Fruit fly (Drosophila melanogaster) whole organism, embryonic: Measurements from ENCODE around the gene Nepl3.

Experiments
- Adf1 ChIP-seq: fragments of 200-800 bp; sonication (Bioruptor generic); IDR thresholded peaks from 2 replicates; pipeline ENCODE4 v1.3.6; 2022; ENCODE audit warnings: missing biosample characterization, missing genetic modification characterization
- BtbVII ChIP-seq: fragments of 200-800 bp; sonication (Bioruptor generic); optimal IDR thresholded peaks from 3 replicates; lab custom pipeline; 2017; ENCODE audit warnings: missing biosample characterization, mild to moderate bottlenecking, missing genetic modification characterization
- CG10462 ChIP-seq: fragments of 200-800 bp; sonication (Bioruptor generic); optimal IDR thresholded peaks from 2 replicates; lab custom pipeline; 2016; ENCODE audit warnings: missing biosample characterization, missing genetic modification characterization
- CG11085 ChIP-seq: fragments of 200-800 bp; sonication (Bioruptor generic); IDR thresholded peaks from 2 replicates; pipeline ENCODE4 v1.3.6; 2022; ENCODE audit warnings: missing biosample characterization, missing genetic modification characterization
- CG11093 ChIP-seq: fragments of 200-800 bp; sonication (Bioruptor generic); IDR thresholded peaks from 3 replicates; pipeline ENCODE4 v1.3.6; 2022; ENCODE audit warnings: missing biosample characterization, missing genetic modification characterization
- CG11398 ChIP-seq: fragments of 200-800 bp; sonication (Bioruptor generic); optimal IDR thresholded peaks from 2 replicates; lab custom pipeline; 2016; ENCODE audit warnings: missing biosample characterization, missing genetic modification characterization
- CG11723 ChIP-seq: fragments of 200-800 bp; sonication (Bioruptor generic); optimal IDR thresholded peaks from 2 replicates; lab custom pipeline; 2017; ENCODE audit warnings: missing biosample characterization, mild to moderate bottlenecking, missing genetic modification characterization
- CG12104 ChIP-seq: fragments of 200-800 bp; sonication (Bioruptor generic); optimal IDR thresholded peaks from 3 replicates; lab custom pipeline; 2016; ENCODE audit warnings: missing biosample characterization, missing genetic modification characterization
- CG12942 ChIP-seq: fragments of 200-800 bp; sonication (Bioruptor generic); optimal IDR thresholded peaks from 3 replicates; lab custom pipeline; 2016; ENCODE audit warnings: missing biosample characterization, missing genetic modification characterization
- CG13775 ChIP-seq: fragments of 200-800 bp; sonication (Bioruptor generic); optimal IDR thresholded peaks from 3 replicates; lab custom pipeline; 2017; ENCODE audit warnings: missing biosample characterization, mild to moderate bottlenecking, missing genetic modification characterization
- CG14710 ChIP-seq: fragments of 200-800 bp; sonication (Bioruptor generic); optimal IDR thresholded peaks from 3 replicates; lab custom pipeline; 2019; ENCODE audit warnings: missing biosample characterization, mild to moderate bottlenecking, missing genetic modification characterization, moderate library complexity
- CG15011 ChIP-seq: fragments of 200-800 bp; sonication (Bioruptor generic); optimal IDR thresholded peaks from 3 replicates; lab custom pipeline; 2018; ENCODE audit warnings: missing biosample characterization, mild to moderate bottlenecking, missing genetic modification characterization
- CG2199 ChIP-seq: fragments of 200-800 bp; sonication (Bioruptor generic); IDR thresholded peaks from 3 replicates; pipeline ENCODE4 v1.3.6; 2022; ENCODE audit warnings: missing biosample characterization, missing genetic modification characterization
- CG2678 ChIP-seq: fragments of 200-800 bp; sonication (Bioruptor generic); optimal IDR thresholded peaks from 3 replicates; lab custom pipeline; 2019; ENCODE audit warnings: missing biosample characterization, mild to moderate bottlenecking, missing genetic modification characterization, moderate library complexity
- CG4617 ChIP-seq: fragments of 200-800 bp; sonication (Bioruptor generic); optimal IDR thresholded peaks from 3 replicates; lab custom pipeline; 2016; ENCODE audit warnings: missing biosample characterization, missing genetic modification characterization, borderline replicate concordance
- CG6175 ChIP-seq: fragments of 200-800 bp; sonication (Bioruptor generic); IDR thresholded peaks from 3 replicates; pipeline ENCODE4 v1.3.6; 2022; ENCODE audit warnings: missing biosample characterization, missing genetic modification characterization
- CG6254 ChIP-seq: fragments of 200-800 bp; sonication (Bioruptor generic); optimal IDR thresholded peaks from 3 replicates; lab custom pipeline; 2017; ENCODE audit warnings: mild to moderate bottlenecking, missing biosample characterization, missing genetic modification reagents, missing genetic modification characterization
- CG7745 ChIP-seq: fragments of 200-800 bp; sonication (Bioruptor generic); optimal IDR thresholded peaks from 2 replicates; lab custom pipeline; 2018; ENCODE audit warnings: missing biosample characterization, mild to moderate bottlenecking, missing genetic modification characterization, moderate library complexity
- CG7928 ChIP-seq: fragments of 200-800 bp; sonication (Bioruptor generic); optimal IDR thresholded peaks from 2 replicates; lab custom pipeline; 2017; ENCODE audit warnings: missing biosample characterization, mild to moderate bottlenecking, missing genetic modification characterization
- CG8281 ChIP-seq: fragments of 200-800 bp; sonication (Bioruptor generic); optimal IDR thresholded peaks from 2 replicates; lab custom pipeline; 2018; ENCODE audit warnings: missing biosample characterization, mild to moderate bottlenecking, missing genetic modification characterization, moderate library complexity
- CG8944 ChIP-seq: fragments of 200-800 bp; sonication (Bioruptor generic); optimal IDR thresholded peaks from 3 replicates; lab custom pipeline; 2016; ENCODE audit warnings: missing biosample characterization, missing genetic modification characterization
- CG9876 ChIP-seq: fragments of 200-800 bp; sonication (Bioruptor generic); optimal IDR thresholded peaks from 2 replicates; lab custom pipeline; 2016; ENCODE audit warnings: missing biosample characterization, missing genetic modification characterization
- Eip74EF ChIP-seq, 2 experiments: fragments of 200-800 bp in 1 of 2; fragments of >200 bp in 1 of 2; sonication (Bioruptor generic) in 1 of 2; optimal IDR thresholded peaks; 2 replicates each; lab custom pipeline; 2017 to 2019; ENCODE audit warnings: missing biosample characterization in 2 of 2, missing genetic modification characterization in 2 of 2, mild to moderate bottlenecking in 1 of 2, moderate library complexity in 1 of 2
- HLH4C ChIP-seq: fragments of 200-800 bp; sonication (Bioruptor generic); IDR thresholded peaks from 3 replicates; pipeline ENCODE4 v1.3.6; 2022; ENCODE audit warnings: missing biosample characterization, missing genetic modification characterization; ENCODE audit not compliant: partially characterized antibody
- MBD-R2 ChIP-seq: fragments of 200-800 bp; sonication (Bioruptor generic); IDR thresholded peaks from 2 replicates; pipeline ENCODE4 v1.3.6; 2022; ENCODE audit warnings: missing biosample characterization, missing genetic modification characterization
- MESR4 ChIP-seq: fragments of 200-800 bp; sonication (Bioruptor generic); optimal IDR thresholded peaks from 2 replicates; lab custom pipeline; 2018; ENCODE audit warnings: missing biosample characterization, mild to moderate bottlenecking, missing genetic modification characterization, moderate library complexity
- MTF-1 ChIP-seq: fragments of 200-800 bp; sonication (Bioruptor generic); optimal IDR thresholded peaks from 2 replicates; lab custom pipeline; 2018; ENCODE audit warnings: missing biosample characterization, mild to moderate bottlenecking, missing genetic modification characterization, borderline replicate concordance
- Nf-YC ChIP-seq: fragments of 200-800 bp; optimal IDR thresholded peaks from 3 replicates; lab custom pipeline; 2019; ENCODE audit warnings: missing biosample characterization, mild to moderate bottlenecking, missing genetic modification characterization, moderate library complexity
- Poxn ChIP-seq: fragments of 200-800 bp; sonication (Bioruptor generic); IDR thresholded peaks from 2 replicates; pipeline ENCODE4 v1.3.6; 2022; ENCODE audit warnings: missing biosample characterization, missing genetic modification characterization
- Sox100B ChIP-seq: fragments of 200-800 bp; sonication (Bioruptor generic); optimal IDR thresholded peaks from 3 replicates; lab custom pipeline; 2018; ENCODE audit warnings: missing biosample characterization, mild to moderate bottlenecking, missing genetic modification characterization
- ac ChIP-seq: fragments of 200-800 bp; sonication (Bioruptor generic); optimal IDR thresholded peaks from 3 replicates; lab custom pipeline; 2017; ENCODE audit warnings: missing biosample characterization, mild to moderate bottlenecking, missing genetic modification characterization
- ara ChIP-seq: fragments of 200-800 bp; sonication (Bioruptor generic); IDR thresholded peaks from 2 replicates; pipeline ENCODE4 v1.3.6; 2022; ENCODE audit warnings: missing biosample characterization, missing genetic modification characterization
- br ChIP-seq: fragments of >200 bp; optimal IDR thresholded peaks from 2 replicates; lab custom pipeline; 2017
- cg ChIP-seq: fragments of 200-800 bp; sonication (Bioruptor generic); optimal IDR thresholded peaks from 3 replicates; lab custom pipeline; 2019; ENCODE audit warnings: missing biosample characterization, mild to moderate bottlenecking, missing genetic modification characterization, moderate library complexity
- dm ChIP-seq: fragments of 200-800 bp; sonication (Bioruptor generic); optimal IDR thresholded peaks from 3 replicates; lab custom pipeline; 2016; ENCODE audit warnings: missing biosample characterization, missing genetic modification characterization
- eve ChIP-seq, 2 experiments: fragments of >200 bp; optimal IDR thresholded peaks; 2 replicates each; lab custom pipeline; 2017; ENCODE audit warnings: missing biosample characterization in 2 of 2, missing genetic modification characterization in 2 of 2
- gce ChIP-seq: fragments of 200-800 bp; sonication (Bioruptor generic); IDR thresholded peaks from 3 replicates; pipeline ENCODE4 v1.3.6; 2022; ENCODE audit warnings: missing biosample characterization, missing genetic modification characterization
- hkb ChIP-seq, 2 experiments: fragments of 200-800 bp in 1 of 2; fragments of >200 bp in 1 of 2; sonication (Bioruptor generic) in 1 of 2; IDR thresholded peaks in 1 of 2; optimal IDR thresholded peaks in 1 of 2; 2 replicates each; pipeline versions ENCODE4 v1.3.6 to Lab custom; 2017 to 2022; ENCODE audit warnings: missing biosample characterization in 1 of 2, missing genetic modification characterization in 1 of 2
- jigr1 ChIP-seq: fragments of 200-800 bp; sonication (Bioruptor generic); IDR thresholded peaks from 3 replicates; pipeline ENCODE4 v1.3.6; 2022; ENCODE audit warnings: missing biosample characterization, missing genetic modification characterization
- lilli ChIP-seq: fragments of 200-800 bp; sonication (Bioruptor generic); optimal IDR thresholded peaks from 3 replicates; lab custom pipeline; 2016; ENCODE audit warnings: missing biosample characterization, missing genetic modification characterization
- lmd ChIP-seq: fragments of 200-800 bp; sonication (Bioruptor generic); IDR thresholded peaks from 2 replicates; pipeline ENCODE4 v1.3.6; 2022; ENCODE audit warnings: missing biosample characterization, missing genetic modification characterization
- lov ChIP-seq, 2 experiments: fragments of 200-800 bp in 1 of 2; fragments of >200 bp in 1 of 2; sonication (Bioruptor generic) in 1 of 2; IDR thresholded peaks in 1 of 2; optimal IDR thresholded peaks in 1 of 2; 2 replicates in 1 of 2; 3 replicates in 1 of 2; pipeline versions ENCODE4 v1.3.6 to Lab custom; 2017 to 2022; ENCODE audit warnings: missing biosample characterization in 1 of 2, missing genetic modification characterization in 1 of 2
- nom ChIP-seq: fragments of 200-800 bp; sonication (Bioruptor generic); optimal IDR thresholded peaks from 2 replicates; lab custom pipeline; 2017; ENCODE audit warnings: missing biosample characterization, missing genetic modification characterization, mild to moderate bottlenecking, moderate library complexity, missing genetic modification reagents
- row ChIP-seq: fragments of 200-800 bp; sonication (Bioruptor generic); IDR thresholded peaks from 3 replicates; pipeline ENCODE4 v1.3.6; 2022; ENCODE audit warnings: missing biosample characterization, missing genetic modification characterization
- run ChIP-seq: fragments of 200-800 bp; sonication (Bioruptor generic); optimal IDR thresholded peaks from 3 replicates; lab custom pipeline; 2018; ENCODE audit warnings: missing biosample characterization, mild to moderate bottlenecking, missing genetic modification characterization
- schlank ChIP-seq: fragments of 200-800 bp; sonication (Bioruptor generic); optimal IDR thresholded peaks from 2 replicates; lab custom pipeline; 2018; ENCODE audit warnings: missing biosample characterization, mild to moderate bottlenecking, missing genetic modification characterization
- sim ChIP-seq: fragments of 200-800 bp; sonication (Bioruptor generic); IDR thresholded peaks from 2 replicates; pipeline ENCODE4 v1.3.6; 2022; ENCODE audit warnings: missing biosample characterization, missing genetic modification characterization
- sug ChIP-seq: fragments of 200-800 bp; optimal IDR thresholded peaks from 2 replicates; lab custom pipeline; 2019; ENCODE audit warnings: missing biosample characterization, mild to moderate bottlenecking, missing genetic modification characterization, moderate library complexity

The Nepl3 gene

DNA sequence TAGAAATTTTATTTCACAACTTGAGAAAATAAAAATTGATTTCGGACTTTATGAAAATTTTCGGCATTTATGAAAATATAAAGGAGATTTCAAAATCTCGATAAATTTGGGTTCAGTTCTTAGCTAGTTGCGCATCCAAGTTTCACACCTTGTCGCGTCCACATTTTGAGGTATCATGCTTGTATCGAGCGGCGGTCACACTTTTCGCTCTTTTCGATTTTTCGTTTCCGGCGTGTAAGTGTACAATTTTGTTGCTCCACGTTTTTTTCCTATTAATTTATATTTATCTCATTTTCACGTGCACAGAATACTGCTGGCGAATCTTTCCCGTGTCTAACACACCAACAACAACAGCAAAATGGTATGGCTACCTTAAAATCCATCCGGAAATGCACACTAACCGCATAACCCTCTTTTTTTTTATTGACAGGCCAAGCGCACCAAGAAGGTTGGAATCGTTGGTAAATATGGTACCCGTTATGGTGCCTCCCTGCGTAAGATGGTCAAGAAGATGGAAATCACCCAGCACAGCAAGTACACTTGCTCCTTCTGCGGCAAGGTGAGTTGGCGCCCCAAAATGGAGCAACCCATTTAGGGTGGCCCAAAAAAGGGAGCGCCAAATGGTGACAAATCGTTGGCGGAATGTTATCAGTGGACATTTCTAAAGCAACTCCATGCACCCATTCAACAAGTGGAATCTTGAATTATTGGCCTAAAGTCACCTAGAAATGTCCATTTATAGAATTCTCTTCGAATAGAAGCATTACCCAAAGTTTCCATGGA lies 12.9 kb upstream of the Nepl3 start, which contains the start of gene RpL37A (continued):
- TF ChIP-seq Adf1 (peak; percentile 47), CG11723 (GFP tag; lab: Kevin White, UChicago) (peak; percentile 80), CG14710 (tag; lab: Kevin White, UChicago) (peak; percentile 84), CG7928 (GFP tag; lab: Kevin White, UChicago) (peak; percentile 64), CG8944 (GFP tag; lab: Kevin White, UChicago) (peak; percentile 49), row (peak; percentile 64), MTF-1 (GFP tag; lab: Kevin White, UChicago) (peak; percentile 94), CG12104 (GFP tag; lab: Kevin White, UChicago) (peak; percentile 87), dm (GFP tag; lab: Kevin White, UChicago) (peak; percentile 94), cg (GFP tag; lab: Kevin White, UChicago) (no peak), CG9876 (GFP tag; lab: Kevin White, UChicago) (peak; percentile 72), MESR4 (GFP tag; lab: Kevin White, UChicago) (peak; percentile 98), schlank (tag; lab: Kevin White, UChicago) (peak; percentile 82), Poxn (GFP tag; lab: Robert Waterston, UW) (no peak), CG11085 (GFP tag; lab: Robert Waterston, UW) (peak; percentile 62; the same call in 1 of the 2 replicates), CG2678 (tag; lab: Kevin White, UChicago) (peak; percentile 74), CG7745 (tag; lab: Kevin White, UChicago) (peak; percentile 4), sim (GFP tag; lab: Robert Waterston, UW) (peak; percentile 55), CG11093 (no peak), CG11398 (GFP tag; lab: Kevin White, UChicago) (peak; percentile 78), ara (GFP tag; lab: Robert Waterston, UW) (peak; percentile 73), BtbVII (GFP tag; lab: Kevin White, UChicago) (peak; percentile 78), ac (GFP tag; lab: Kevin White, UChicago) (peak; percentile 59), CG15011 (GFP tag; lab: Kevin White, UChicago) (peak; percentile 76), hkb (optimal IDR thresholded peaks at IDR 0.05; lab: Kevin White, UChicago) (peak; percentile 26), hkb (GFP tag; IDR thresholded peaks at IDR 0.05; lab: Robert Waterston, UW) (peak; percentile 82), eve (GFP tag; optimal IDR thresholded peaks at IDR 0.05; lab: Kevin White, UChicago) (peak in 1 of 2 experiments; percentile 66), Nf-YC (peak; percentile 70), CG12942 (GFP tag; lab: Kevin White, UChicago) (peak; percentile 48), br (lab: Kevin White, UChicago) (no peak), lmd (GFP tag; lab: Robert Waterston, UW) (no peak), CG4617 (GFP tag; lab: Kevin White, UChicago) (peak; percentile 41), jigr1 (no peak), lov (optimal IDR thresholded peaks at IDR 0.05; lab: Kevin White, UChicago) (no peak), lov (GFP tag; IDR thresholded peaks at IDR 0.05; lab: Robert Waterston, UW) (peak; percentile 88), CG2199 (GFP tag; lab: Robert Waterston, UW) (peak; percentile 89), CG6254 (GFP tag; lab: Kevin White, UChicago) (peak; percentile 73), Eip74EF (GFP tag; optimal IDR thresholded peaks at IDR 0.05; lab: Kevin White, UChicago) (peak in 1 of 2 experiments; percentile 77), CG6175 (GFP tag; lab: Robert Waterston, UW) (peak; percentile 72; the same call in 2 of the 3 replicates), nom (GFP tag; lab: Kevin White, UChicago) (peak; percentile 86), gce (GFP tag; lab: Robert Waterston, UW) (peak; percentile 78; the same call in 2 of the 3 replicates), lilli (GFP tag; lab: Kevin White, UChicago) (peak; percentile 63), Sox100B (GFP tag; lab: Kevin White, UChicago) (peak; percentile 80), CG10462 (GFP tag; lab: Kevin White, UChicago) (peak; percentile 1), sug (tag; lab: Kevin White, UChicago) (peak; percentile 68), CG8281 (tag; lab: Kevin White, UChicago) (peak; percentile 33), run (tag; lab: Kevin White, UChicago) (peak; percentile 56), HLH4C (no peak; the same call in 2 of the 3 replicates), CG13775 (GFP tag; lab: Kevin White, UChicago) (peak; percentile 90), MBD-R2 (GFP tag; lab: Robert Waterston, UW) (peak; percentile 67)
